ENCODE assay signal across 5 worm cellular contexts in genomic region chrX:910337-910736, ce11.
TF ChIP-seq lines count a peak whose summit lies in the region.

No protein-coding gene starts in this region.

TF ChIP-seq in whole organism, L1 larva, 84 proteins besides CTCF, POLR2A, EP300 and RAD21 (continues in another document):
- TF ChIP-seq lin-14 (GFP tag; optimal IDR thresholded peaks at IDR 0.05; lab: Kevin White, UChicago) (peak; percentile 79), dpl-1 (GFP tag; optimal IDR thresholded peaks at IDR 0.05; lab: Kevin White, UChicago) (no peak), pax-3 (tag; optimal IDR thresholded peaks at IDR 0.05; lab: Kevin White, UChicago) (peak; percentile 27), aha-1 (tag; optimal IDR thresholded peaks at IDR 0.05; lab: Kevin White, UChicago) (no peak), Y116A8C.19 (tag; optimal IDR thresholded peaks at IDR 0.05; lab: Kevin White, UChicago; ENCODE audit: borderline replicate concordance) (no peak), ceh-90 (tag; optimal IDR thresholded peaks at IDR 0.05; lab: Kevin White, UChicago) (no peak), elt-2 (tag; optimal IDR thresholded peaks at IDR 0.05; lab: Kevin White, UChicago) (no peak), fkh-8 (tag; optimal IDR thresholded peaks at IDR 0.05; lab: Kevin White, UChicago) (peak; percentile 78), unc-30 (tag; optimal IDR thresholded peaks at IDR 0.05; lab: Kevin White, UChicago) (no peak), ceh-82 (tag; optimal IDR thresholded peaks at IDR 0.05; lab: Kevin White, UChicago) (peak in 1 of 3 experiments; percentile 28), lin-13 (GFP tag; optimal IDR thresholded peaks at IDR 0.05; lab: Kevin White, UChicago) (no peak), mdl-1 (tag; optimal IDR thresholded peaks at IDR 0.05; lab: Kevin White, UChicago) (no peak), skn-1 (tag; optimal IDR thresholded peaks at IDR 0.05; lab: Kevin White, UChicago) (peak; percentile 9), nhr-90 (tag; optimal IDR thresholded peaks at IDR 0.05; lab: Kevin White, UChicago; ENCODE audit: poor library complexity) (no peak), C34B4.2 (tag; optimal IDR thresholded peaks at IDR 0.05; lab: Kevin White, UChicago) (no peak), nhr-28 (tag; optimal IDR thresholded peaks at IDR 0.05; lab: Kevin White, UChicago) (no peak), efl-3 (GFP tag; optimal IDR thresholded peaks at IDR 0.05; lab: Kevin White, UChicago) (no peak), unc-62 (GFP tag; optimal IDR thresholded peaks at IDR 0.05; lab: Kevin White, UChicago) (no peak), nhr-85 (tag; lab: Kevin White, UChicago) (no peak)

TF ChIP-seq in whole organism, L2 larva, 48 proteins besides CTCF, POLR2A, EP300 and RAD21 (continues in another document):
- peak; percentile 1 for TF ChIP-seq sma-9 (GFP tag; optimal IDR thresholded peaks at IDR 0.05; lab: Kevin White, UChicago)
- TF ChIP-seq sma-9 (tag; optimal IDR thresholded peaks at IDR 0.05; lab: Kevin White, UChicago): no peak
- no peak for TF ChIP-seq ztf-1 (GFP tag; conservative IDR thresholded peaks at IDR 0.05; lab: Robert Waterston, UW)
- no peak for TF ChIP-seq zag-1 (tag; optimal IDR thresholded peaks at IDR 0.05; lab: Kevin White, UChicago)
- no peak for TF ChIP-seq unc-62 (GFP tag; optimal IDR thresholded peaks at IDR 0.05; lab: Kevin White, UChicago)
- TF ChIP-seq lin-11 (tag; optimal IDR thresholded peaks at IDR 0.05; lab: Kevin White, UChicago): peak; percentile 46
- no peak for TF ChIP-seq lin-13 (GFP tag; optimal IDR thresholded peaks at IDR 0.05; lab: Kevin White, UChicago)
- peak; percentile 48 for TF ChIP-seq unc-55 (GFP tag; optimal IDR thresholded peaks at IDR 0.05; lab: Kevin White, UChicago)
- TF ChIP-seq crh-2 (tag; optimal IDR thresholded peaks at IDR 0.05; lab: Kevin White, UChicago): peak; percentile 2
- no peak for TF ChIP-seq elt-3 (tag; optimal IDR thresholded peaks at IDR 0.05; lab: Kevin White, UChicago)
- TF ChIP-seq nhr-129 (tag; optimal IDR thresholded peaks at IDR 0.05; lab: Kevin White, UChicago): no peak
- TF ChIP-seq mbf-1 (tag; optimal IDR thresholded peaks at IDR 0.05; lab: Kevin White, UChicago): no peak
- TF ChIP-seq mab-5 (tag; optimal IDR thresholded peaks at IDR 0.05; lab: Kevin White, UChicago): no peak
- TF ChIP-seq C34F6.9 (tag; optimal IDR thresholded peaks at IDR 0.05; lab: Kevin White, UChicago): peak; percentile 42
- no peak for TF ChIP-seq skn-1 (tag; optimal IDR thresholded peaks at IDR 0.05; lab: Kevin White, UChicago)
- no peak for TF ChIP-seq nhr-25 (tag; optimal IDR thresholded peaks at IDR 0.05; lab: Kevin White, UChicago)
- TF ChIP-seq aly-2 (tag; optimal IDR thresholded peaks at IDR 0.05; lab: Kevin White, UChicago): no peak
- TF ChIP-seq ceh-82 (tag; optimal IDR thresholded peaks at IDR 0.05; lab: Kevin White, UChicago): no peak
- TF ChIP-seq alr-1 (tag; optimal IDR thresholded peaks at IDR 0.05; lab: Kevin White, UChicago): no peak
- TF ChIP-seq egl-27 (tag; optimal IDR thresholded peaks at IDR 0.05; lab: Kevin White, UChicago): no peak

TF ChIP-seq in whole organism, L3 larva, 47 proteins besides CTCF, POLR2A, EP300 and RAD21:
- TF ChIP-seq elt-1 (tag; optimal IDR thresholded peaks at IDR 0.05; lab: Kevin White, UChicago) (no peak), nhr-76 (tag; optimal IDR thresholded peaks at IDR 0.05; lab: Kevin White, UChicago) (no peak), nhr-23 (tag; optimal IDR thresholded peaks at IDR 0.05; lab: Kevin White, UChicago) (no peak), nhr-43 (tag; optimal IDR thresholded peaks at IDR 0.05; lab: Kevin White, UChicago; ENCODE audit: poor library complexity, severe bottlenecking) (no peak), fkh-10 (GFP tag; optimal IDR thresholded peaks at IDR 0.05; lab: Kevin White, UChicago) (peak; percentile 24), tbx-2 (tag; optimal IDR thresholded peaks at IDR 0.05; lab: Kevin White, UChicago) (no peak), egl-5 (tag; optimal IDR thresholded peaks at IDR 0.05; lab: Kevin White, UChicago) (no peak), ama-1 (optimal IDR thresholded peaks at IDR 0.05; lab: Kevin White, UChicago) (no peak), hmg-11 (tag; optimal IDR thresholded peaks at IDR 0.05; lab: Kevin White, UChicago) (peak; percentile 20), ceh-9 (tag; optimal IDR thresholded peaks at IDR 0.05; lab: Kevin White, UChicago) (no peak), mml-1 (tag; optimal IDR thresholded peaks at IDR 0.05; lab: Kevin White, UChicago) (no peak), ztf-4 (tag; optimal IDR thresholded peaks at IDR 0.05; lab: Kevin White, UChicago) (no peak), nhr-237 (tag; optimal IDR thresholded peaks at IDR 0.05; lab: Kevin White, UChicago) (no peak), pqm-1 (tag; optimal IDR thresholded peaks at IDR 0.05; lab: Kevin White, UChicago) (no peak), jun-1 (tag; optimal IDR thresholded peaks at IDR 0.05; lab: Kevin White, UChicago) (no peak), lin-39 (tag; optimal IDR thresholded peaks at IDR 0.05; lab: Kevin White, UChicago) (no peak)

TF ChIP-seq in whole organism, L4 larva, 104 proteins besides CTCF, POLR2A, EP300 and RAD21:
- 0 out of 2 replicates have a peak, but pooled peaks have one; percentile 10 for TF ChIP-seq ctbp-1 (GFP tag; IDR thresholded peaks at IDR 0.05; lab: Robert Waterston, UW)
- TF ChIP-seq Y5F2A.4 (GFP tag; optimal IDR thresholded peaks at IDR 0.05; lab: Kevin White, UChicago): no peak
- peak; percentile 19 for TF ChIP-seq fkh-10 (GFP tag; optimal IDR thresholded peaks at IDR 0.05; lab: Kevin White, UChicago)
- peak; percentile 15 for TF ChIP-seq hlh-30 (tag; optimal IDR thresholded peaks at IDR 0.05; lab: Kevin White, UChicago; ENCODE audit: insufficient read depth)
- 0 out of 2 replicates have a peak, but pooled peaks have one; percentile 32 for TF ChIP-seq hmg-1.1 (GFP tag; IDR thresholded peaks at IDR 0.05; lab: Robert Waterston, UW)
- TF ChIP-seq rbr-2 (tag; optimal IDR thresholded peaks at IDR 0.05; lab: Kevin White, UChicago): peak; percentile 23
- TF ChIP-seq ztf-7 (tag; optimal IDR thresholded peaks at IDR 0.05; lab: Kevin White, UChicago): no peak

TF ChIP-seq in whole organism, late embryonic, 69 proteins besides CTCF, POLR2A, EP300 and RAD21:
- no peak for TF ChIP-seq npax-4 (tag; optimal IDR thresholded peaks at IDR 0.05; lab: Kevin White, UChicago)
- TF ChIP-seq pax-1 (tag; optimal IDR thresholded peaks at IDR 0.05; lab: Kevin White, UChicago): no peak
- TF ChIP-seq unc-42 (tag; optimal IDR thresholded peaks at IDR 0.05; lab: Kevin White, UChicago): peak; percentile 37
TF ChIP-seq in whole organism, late embryonic: peak in this region for 1.

Comparison
In these comparisons a context has a peak if more than half of its experiments do, and no peak if none do; other contexts are left out.
1. Of the 29 proteins assayed by ChIP-seq in both whole organism, L4 larva and whole organism, L1 larva: peak only in whole organism, L4 larva: none; only in whole organism, L1 larva: skn-1; in both: fkh-10; in neither: 25; mixed calls (peak in some experiments, not most) for 2.